Fruit fly (Drosophila melanogaster) whole organism, embryonic: ENCODE results near the gene CG31122.
A peak's percentile ranks its signal among the peaks of the same experiment; 100 is the strongest.

Experiments used
- Antp ChIP-seq: fragments of 200-800 bp; sonication (Bioruptor generic); optimal IDR thresholded peaks from 3 replicates; lab custom pipeline; 2016; ENCODE audit warnings: missing biosample characterization, missing genetic modification characterization
- C15 ChIP-seq: fragments of 200-800 bp; sonication (Bioruptor generic); IDR thresholded peaks from 3 replicates; pipeline ENCODE4 v1.3.6; 2022; ENCODE audit warnings: missing biosample characterization, missing genetic modification characterization
- CG1024 ChIP-seq: fragments of 200-800 bp; sonication (Bioruptor generic); IDR thresholded peaks from 2 replicates; pipeline ENCODE4 v1.3.6; 2022; ENCODE audit warnings: missing biosample characterization, missing genetic modification characterization
- CG11085 ChIP-seq: fragments of 200-800 bp; sonication (Bioruptor generic); IDR thresholded peaks from 2 replicates; pipeline ENCODE4 v1.3.6; 2022; ENCODE audit warnings: missing biosample characterization, missing genetic modification characterization
- CG13296 ChIP-seq: fragments of 200-800 bp; sonication (Bioruptor generic); optimal IDR thresholded peaks from 3 replicates; lab custom pipeline; 2018; ENCODE audit warnings: missing biosample characterization, mild to moderate bottlenecking, missing genetic modification characterization
- CG13894 ChIP-seq: fragments of 200-800 bp; sonication (Bioruptor generic); optimal IDR thresholded peaks from 3 replicates; lab custom pipeline; 2018; ENCODE audit warnings: missing biosample characterization, mild to moderate bottlenecking, missing genetic modification characterization, moderate library complexity
- CG1529 ChIP-seq: fragments of 200-800 bp; sonication (Bioruptor generic); optimal IDR thresholded peaks from 3 replicates; lab custom pipeline; 2018; ENCODE audit warnings: missing biosample characterization, missing genetic modification characterization
- CG17912 ChIP-seq: fragments of 200-800 bp; sonication (Bioruptor generic); optimal IDR thresholded peaks from 2 replicates; lab custom pipeline; 2018; ENCODE audit warnings: missing biosample characterization, mild to moderate bottlenecking, missing genetic modification characterization
- CG18764 ChIP-seq: fragments of 200-800 bp; sonication (Bioruptor generic); optimal IDR thresholded peaks from 3 replicates; lab custom pipeline; 2016; ENCODE audit warnings: missing biosample characterization, missing genetic modification characterization
- CG2116 ChIP-seq: fragments of 200-800 bp; sonication (Bioruptor generic); optimal IDR thresholded peaks from 3 replicates; lab custom pipeline; 2018; ENCODE audit warnings: missing biosample characterization, mild to moderate bottlenecking, missing genetic modification characterization
- CG2120 ChIP-seq: fragments of 200-800 bp; sonication (Bioruptor generic); optimal IDR thresholded peaks from 3 replicates; lab custom pipeline; 2016; ENCODE audit warnings: missing biosample characterization, missing genetic modification characterization
- CG32772 ChIP-seq: fragments of 200-800 bp; sonication (Bioruptor generic); IDR thresholded peaks from 2 replicates; pipeline ENCODE4 v1.3.6; 2022; ENCODE audit warnings: missing biosample characterization, missing genetic modification characterization
- CG3407 ChIP-seq: fragments of 200-800 bp; sonication (Bioruptor generic); optimal IDR thresholded peaks from 2 replicates; lab custom pipeline; 2018; ENCODE audit warnings: missing biosample characterization, mild to moderate bottlenecking, missing genetic modification characterization
- CG34224 ChIP-seq: fragments of 200-800 bp; sonication (Bioruptor generic); IDR thresholded peaks from 3 replicates; pipeline ENCODE4 v1.3.6; 2022; ENCODE audit warnings: missing biosample characterization, missing genetic modification characterization; ENCODE audit not compliant: partially characterized antibody
- CG4282 ChIP-seq: fragments of 200-800 bp; sonication (Bioruptor generic); optimal IDR thresholded peaks from 2 replicates; lab custom pipeline; 2016; ENCODE audit warnings: missing biosample characterization, missing genetic modification characterization
- CG7745 ChIP-seq: fragments of 200-800 bp; sonication (Bioruptor generic); optimal IDR thresholded peaks from 2 replicates; lab custom pipeline; 2018; ENCODE audit warnings: missing biosample characterization, mild to moderate bottlenecking, missing genetic modification characterization, moderate library complexity
- CG8944 ChIP-seq: fragments of 200-800 bp; sonication (Bioruptor generic); optimal IDR thresholded peaks from 3 replicates; lab custom pipeline; 2016; ENCODE audit warnings: missing biosample characterization, missing genetic modification characterization
- CTCF ChIP-seq: fragments of 200-800 bp; sonication (Bioruptor generic); optimal IDR thresholded peaks from 2 replicates; lab custom pipeline; 2017; ENCODE audit warnings: missing biosample characterization, mild to moderate bottlenecking, missing genetic modification characterization, moderate library complexity
- CrebB ChIP-seq: fragments of 200-800 bp; sonication (Bioruptor generic); optimal IDR thresholded peaks from 3 replicates; lab custom pipeline; 2018; ENCODE audit warnings: missing biosample characterization, mild to moderate bottlenecking, missing genetic modification characterization
- Ets97D ChIP-seq: fragments of 200-800 bp; sonication (Bioruptor generic); optimal IDR thresholded peaks from 3 replicates; lab custom pipeline; 2016; ENCODE audit warnings: missing biosample characterization, missing genetic modification characterization
- HmgD ChIP-seq: fragments of 200-800 bp; sonication (Bioruptor generic); optimal IDR thresholded peaks from 3 replicates; lab custom pipeline; 2016; ENCODE audit warnings: missing biosample characterization, missing genetic modification characterization
- Neu2 ChIP-seq: fragments of 200-800 bp; sonication (Bioruptor generic); optimal IDR thresholded peaks from 3 replicates; lab custom pipeline; 2016; ENCODE audit warnings: missing biosample characterization, missing genetic modification characterization, borderline replicate concordance
- Nf-YB ChIP-seq: fragments of 200-800 bp; sonication (Bioruptor generic); optimal IDR thresholded peaks from 3 replicates; lab custom pipeline; 2019; ENCODE audit warnings: missing biosample characterization, mild to moderate bottlenecking, missing genetic modification characterization, moderate library complexity
- Six4 ChIP-seq: fragments of 200-800 bp; sonication (Bioruptor generic); optimal IDR thresholded peaks from 2 replicates; lab custom pipeline; 2016; ENCODE audit warnings: missing biosample characterization, missing genetic modification characterization
- Taf1 ChIP-seq: fragments of 200-800 bp; sonication (Bioruptor generic); IDR thresholded peaks from 2 replicates; pipeline ENCODE4 v1.3.6; 2022; ENCODE audit warnings: missing biosample characterization, missing genetic modification characterization
- al ChIP-seq: fragments of 200-800 bp; sonication (Bioruptor generic); IDR thresholded peaks from 2 replicates; pipeline ENCODE4 v1.3.6; 2022; ENCODE audit warnings: missing biosample characterization, missing genetic modification characterization
- cg ChIP-seq: fragments of 200-800 bp; sonication (Bioruptor generic); optimal IDR thresholded peaks from 3 replicates; lab custom pipeline; 2019; ENCODE audit warnings: missing biosample characterization, mild to moderate bottlenecking, missing genetic modification characterization, moderate library complexity
- crol ChIP-seq: fragments of 200-800 bp; sonication (Bioruptor generic); IDR thresholded peaks from 2 replicates; pipeline ENCODE4 v1.3.6; 2022; ENCODE audit warnings: missing biosample characterization, missing genetic modification characterization
- cwo ChIP-seq: fragments of 200-800 bp; sonication (Bioruptor generic); optimal IDR thresholded peaks from 3 replicates; lab custom pipeline; 2017; ENCODE audit warnings: missing biosample characterization, missing genetic modification characterization, mild to moderate bottlenecking, moderate library complexity, missing genetic modification reagents
- dmrt99B ChIP-seq: fragments of 200-800 bp; sonication (Bioruptor generic); optimal IDR thresholded peaks from 2 replicates; lab custom pipeline; 2018; ENCODE audit warnings: missing biosample characterization, mild to moderate bottlenecking, missing genetic modification characterization, moderate library complexity
- esg ChIP-seq: fragments of 200-800 bp; sonication (Bioruptor generic); conservative IDR thresholded peaks from 2 replicates; pipeline ENCODE4 v1.3.6; 2022; ENCODE audit warnings: missing biosample characterization, missing genetic modification characterization
- exex ChIP-seq: fragments of 200-800 bp; sonication (Bioruptor generic); optimal IDR thresholded peaks from 4 replicates; lab custom pipeline; 2018; ENCODE audit warnings: missing biosample characterization, mild to moderate bottlenecking, missing genetic modification characterization, moderate library complexity
- fru ChIP-seq: fragments of >200 bp; optimal IDR thresholded peaks from 2 replicates; lab custom pipeline; 2017
- gcm ChIP-seq: fragments of 200-800 bp; sonication (Bioruptor generic); optimal IDR thresholded peaks from 2 replicates; lab custom pipeline; 2019; ENCODE audit warnings: missing biosample characterization, mild to moderate bottlenecking, missing genetic modification characterization, moderate library complexity
- gfzf ChIP-seq: fragments of 200-800 bp; sonication (Bioruptor generic); optimal IDR thresholded peaks from 2 replicates; lab custom pipeline; 2016; ENCODE audit warnings: missing biosample characterization, mild to moderate bottlenecking, missing genetic modification characterization, moderate library complexity
- grau ChIP-seq: fragments of 200-800 bp; optimal IDR thresholded peaks from 3 replicates; lab custom pipeline; 2019; ENCODE audit warnings: missing biosample characterization, mild to moderate bottlenecking, missing genetic modification characterization, moderate library complexity
- gsb-n ChIP-seq: fragments of 200-800 bp; sonication (Bioruptor generic); optimal IDR thresholded peaks from 3 replicates; lab custom pipeline; 2018; ENCODE audit warnings: missing biosample characterization, mild to moderate bottlenecking, missing genetic modification characterization
- h ChIP-seq: fragments of >200 bp; optimal IDR thresholded peaks from 2 replicates; lab custom pipeline; 2017
- kay ChIP-seq: fragments of 200-800 bp; sonication (Bioruptor generic); optimal IDR thresholded peaks from 2 replicates; lab custom pipeline; 2016; ENCODE audit warnings: missing biosample characterization, missing genetic modification characterization
- knrl ChIP-seq: fragments of 200-800 bp; sonication (Bioruptor generic); IDR thresholded peaks from 3 replicates; pipeline ENCODE4 v1.3.6; 2022; ENCODE audit warnings: missing biosample characterization, missing genetic modification characterization; ENCODE audit not compliant: partially characterized antibody
- lab ChIP-seq: fragments of 200-800 bp; sonication (Bioruptor generic); optimal IDR thresholded peaks from 3 replicates; lab custom pipeline; 2017; ENCODE audit warnings: missing biosample characterization, missing genetic modification characterization, mild to moderate bottlenecking, moderate library complexity, missing genetic modification reagents
- mld ChIP-seq: fragments of 200-800 bp; sonication (Bioruptor generic); IDR thresholded peaks from 3 replicates; pipeline ENCODE4 v1.3.6; 2022; ENCODE audit warnings: missing biosample characterization, missing genetic modification characterization; ENCODE audit not compliant: partially characterized antibody
- org-1 ChIP-seq: fragments of 200-800 bp; sonication (Bioruptor generic); optimal IDR thresholded peaks from 2 replicates; lab custom pipeline; 2017; ENCODE audit warnings: missing biosample characterization, missing genetic modification characterization
- slbo ChIP-seq: fragments of 200-800 bp; sonication (Bioruptor generic); IDR thresholded peaks from 2 replicates; pipeline ENCODE4 v1.3.6; 2022; ENCODE audit warnings: missing biosample characterization, missing genetic modification characterization
- sna ChIP-seq: fragments of 200-800 bp; sonication (Bioruptor generic); IDR thresholded peaks from 2 replicates; pipeline ENCODE4 v1.3.6; 2022; ENCODE audit warnings: missing biosample characterization, missing genetic modification characterization; ENCODE audit not compliant: partially characterized antibody
- sqz ChIP-seq: fragments of 200-800 bp; sonication (Bioruptor generic); optimal IDR thresholded peaks from 3 replicates; lab custom pipeline; 2018; ENCODE audit warnings: missing biosample characterization, mild to moderate bottlenecking, missing genetic modification characterization
- tio ChIP-seq: fragments of 200-800 bp; sonication (Bioruptor generic); optimal IDR thresholded peaks from 2 replicates; lab custom pipeline; 2017; ENCODE audit warnings: missing biosample characterization, missing genetic modification characterization, inconsistent platforms
- toy ChIP-seq: fragments of 200-800 bp; sonication (Bioruptor generic); IDR thresholded peaks from 2 replicates; pipeline ENCODE4 v1.3.6; 2022; ENCODE audit warnings: missing biosample characterization, missing genetic modification characterization
- twi ChIP-seq: fragments of 200-800 bp; optimal IDR thresholded peaks from 2 replicates; lab custom pipeline; 2019; ENCODE audit warnings: missing biosample characterization, mild to moderate bottlenecking, missing genetic modification characterization, moderate library complexity
- z ChIP-seq: fragments of 200-800 bp; sonication (Bioruptor generic); IDR thresholded peaks from 3 replicates; pipeline ENCODE4 v1.3.6; 2022; ENCODE audit warnings: missing biosample characterization, missing genetic modification characterization
- zf30C ChIP-seq: fragments of 200-800 bp; sonication (Bioruptor generic); optimal IDR thresholded peaks from 3 replicates; lab custom pipeline; 2018; ENCODE audit warnings: missing biosample characterization, mild to moderate bottlenecking, missing genetic modification characterization
- zfh2 ChIP-seq: fragments of 200-800 bp; sonication (Bioruptor generic); optimal IDR thresholded peaks from 2 replicates; lab custom pipeline; 2016; ENCODE audit warnings: missing biosample characterization, missing genetic modification characterization

Gene CG31122

dm6 chr3R:18456196-18456781 is 43.6 kb upstream of the CG31122 start (continued):
- TF ChIP-seq CG1024 (GFP tag; lab: Robert Waterston, UW) (no peak), CG32772 (GFP tag; lab: Robert Waterston, UW) (no peak), org-1 (GFP tag; lab: Kevin White, UChicago) (peak; percentile 6), sqz (GFP tag; lab: Kevin White, UChicago) (no peak), grau (tag; lab: Kevin White, UChicago) (no peak), cg (no peak), Ets97D (GFP tag; lab: Kevin White, UChicago) (no peak), HmgD (GFP tag; lab: Kevin White, UChicago) (no peak), gfzf (GFP tag; lab: Kevin White, UChicago) (no peak), CG17912 (no peak), dmrt99B (tag; lab: Kevin White, UChicago) (peak; percentile 59), Taf1 (GFP tag; lab: Robert Waterston, UW) (no peak), Nf-YB (GFP tag; lab: Kevin White, UChicago) (no peak), crol (GFP tag; lab: Robert Waterston, UW) (no peak), slbo (peak; percentile 76), toy (0 out of 2 replicates have a peak, but pooled peaks have one; percentile 27), cwo (GFP tag; lab: Kevin White, UChicago) (peak; percentile 30), h (lab: Kevin White, UChicago) (no peak), fru (no peak), sna (GFP tag; lab: Robert Waterston, UW) (no peak), exex (tag; lab: Kevin White, UChicago) (no peak), CG4282 (no peak), CG3407 (GFP tag; lab: Kevin White, UChicago) (no peak), Six4 (GFP tag; lab: Kevin White, UChicago) (no peak), CG18764 (GFP tag; lab: Kevin White, UChicago) (peak; percentile 9), CG2116 (peak; percentile 5), tio (GFP tag; lab: Kevin White, UChicago) (peak; percentile 44), CG11085 (GFP tag; lab: Robert Waterston, UW) (0 out of 2 replicates have a peak, but pooled peaks have one; percentile 22), CG2120 (peak; percentile 76), C15 (GFP tag; lab: Robert Waterston, UW) (no peak), lab (GFP tag; lab: Kevin White, UChicago) (peak; percentile 40), gsb-n (tag; lab: Kevin White, UChicago) (no peak), gcm (GFP tag; lab: Kevin White, UChicago) (no peak), CG1529 (GFP tag; lab: Kevin White, UChicago) (no peak), knrl (GFP tag; lab: Robert Waterston, UW) (no peak), kay (GFP tag; lab: Kevin White, UChicago) (no peak), mld (GFP tag; lab: Robert Waterston, UW) (no peak), CG34224 (GFP tag; lab: Robert Waterston, UW) (no peak), zf30C (GFP tag; lab: Kevin White, UChicago) (no peak), twi (tag; lab: Kevin White, UChicago) (no peak), al (peak; percentile 47), zfh2 (GFP tag; lab: Kevin White, UChicago) (peak; percentile 60), CTCF (GFP tag; lab: Kevin White, UChicago) (no peak), CG13296 (GFP tag; lab: Kevin White, UChicago) (no peak), CG8944 (GFP tag; lab: Kevin White, UChicago) (no peak), z (GFP tag; lab: Robert Waterston, UW) (no peak), CG7745 (tag; lab: Kevin White, UChicago) (no peak), CG13894 (tag; lab: Kevin White, UChicago) (no peak), Neu2 (no peak), CrebB (no peak), esg (GFP tag; lab: Robert Waterston, UW) (peak; percentile 61), Antp (GFP tag; lab: Kevin White, UChicago) (peak; percentile 25)
